Worm (Caenorhabditis elegans) whole organism, L1 larva: Measurements from ENCODE around the gene lsm-1.

Experiments used
- C16A3.4 ChIP-seq: fragments of 150-350 bp; optimal IDR thresholded peaks from 2 replicates; lab custom pipeline; 2014; ENCODE audit warnings: missing biosample characterization, missing genetic modification characterization
- F16B12.6 ChIP-seq: fragments of 150-350 bp; optimal IDR thresholded peaks from 2 replicates; lab custom pipeline; 2014; ENCODE audit warnings: missing biosample characterization, missing genetic modification characterization
- Y116A8C.19 ChIP-seq: sonication (generic microtip); optimal IDR thresholded peaks from 2 replicates; lab custom pipeline; 2016; ENCODE audit warnings: missing compliant biosample characterization, missing genetic modification characterization, borderline replicate concordance
- aha-1 ChIP-seq: fragments of 150-350 bp; optimal IDR thresholded peaks from 2 replicates; lab custom pipeline; 2014; ENCODE audit warnings: missing biosample characterization, missing genetic modification characterization
- alr-1 ChIP-seq: fragments of 200-800 bp; sonication (Bioruptor generic); optimal IDR thresholded peaks from 2 replicates; lab custom pipeline; 2018; ENCODE audit warnings: borderline replicate concordance, mild to moderate bottlenecking, missing genetic modification characterization, missing compliant biosample characterization
- aly-2 ChIP-seq: fragments of 150-350 bp; optimal IDR thresholded peaks from 2 replicates; lab custom pipeline; 2014; ENCODE audit warnings: missing biosample characterization, missing genetic modification characterization
- ceh-63 ChIP-seq: fragments of 200-800 bp; sonication (Bioruptor generic); optimal IDR thresholded peaks from 2 replicates; lab custom pipeline; 2018; ENCODE audit warnings: mild to moderate bottlenecking, missing genetic modification characterization, missing compliant biosample characterization
- ceh-82 ChIP-seq, 3 experiments: fragments of 150-350 bp in 1 of 3; sonication (generic microtip) in 2 of 3; optimal IDR thresholded peaks; 2 replicates each; lab custom pipeline; 2014 to 2017; ENCODE audit warnings: missing biosample characterization in 3 of 3, missing genetic modification characterization in 3 of 3
- ces-1 ChIP-seq: fragments of 150-350 bp; optimal IDR thresholded peaks from 2 replicates; lab custom pipeline; 2014; ENCODE audit warnings: missing biosample characterization, missing genetic modification reagents, missing genetic modification characterization
- dsc-1 ChIP-seq: sonication (generic microtip); optimal IDR thresholded peaks from 2 replicates; lab custom pipeline; 2016; ENCODE audit warnings: mild to moderate bottlenecking, missing genetic modification characterization, missing compliant biosample characterization
- efl-1 ChIP-seq, 4 experiments: fragments of 150-350 bp; optimal IDR thresholded peaks in 3 of 4; peaks in 1 of 4; 1 replicate in 1 of 4; 2 replicates in 3 of 4; lab custom pipeline; 2014; ENCODE audit warnings: missing biosample characterization in 2 of 4, missing genetic modification characterization in 2 of 4, missing genetic modification reagents in 2 of 4
- efl-3 ChIP-seq: fragments of 200-800 bp; sonication (Bioruptor generic); optimal IDR thresholded peaks from 2 replicates; lab custom pipeline; 2018; ENCODE audit warnings: mild to moderate bottlenecking, missing genetic modification characterization, missing compliant biosample characterization
- egl-27 ChIP-seq, 2 experiments: fragments of 150-350 bp in 1 of 2; sonication (generic microtip); optimal IDR thresholded peaks; 3 replicates each; lab custom pipeline; 2017 to 2018; ENCODE audit warnings: missing biosample characterization in 2 of 2, missing genetic modification characterization in 2 of 2, missing genetic modification reagents in 2 of 2
- elt-2 ChIP-seq: sonication (generic microtip); optimal IDR thresholded peaks from 2 replicates; lab custom pipeline; 2016; ENCODE audit warnings: missing genetic modification characterization, mild to moderate bottlenecking, inconsistent platforms, missing compliant biosample characterization, missing genetic modification reagents
- ets-5 ChIP-seq: fragments of 200-800 bp; sonication (Bioruptor generic); IDR thresholded peaks from 2 replicates; pipeline ENCODE4 v1.3.6; 2022; ENCODE audit warnings: missing genetic modification characterization, missing compliant biosample characterization
- fkh-10 ChIP-seq: sonication (generic microtip); optimal IDR thresholded peaks from 2 replicates; lab custom pipeline; 2017; ENCODE audit warnings: missing biosample characterization, missing genetic modification reagents, missing genetic modification characterization
- fkh-8 ChIP-seq: sonication (generic microtip); optimal IDR thresholded peaks from 2 replicates; lab custom pipeline; 2016; ENCODE audit warnings: mild to moderate bottlenecking, missing genetic modification characterization, missing compliant biosample characterization
- fos-1 ChIP-seq: fragments of 150-350 bp; optimal IDR thresholded peaks from 2 replicates; lab custom pipeline; 2014; ENCODE audit warnings: missing biosample characterization, missing genetic modification characterization
- grh-1 ChIP-seq: fragments of 200-800 bp; sonication (Bioruptor generic); IDR thresholded peaks from 2 replicates; pipeline ENCODE4 v1.3.6; 2022; ENCODE audit warnings: missing genetic modification reagents, missing genetic modification characterization, missing compliant biosample characterization
- hlh-4 ChIP-seq: sonication (generic microtip); optimal IDR thresholded peaks from 2 replicates; lab custom pipeline; 2016; ENCODE audit warnings: mild to moderate bottlenecking, missing genetic modification characterization, missing compliant biosample characterization
- hpl-2 ChIP-seq: fragments of 150-350 bp; optimal IDR thresholded peaks from 2 replicates; lab custom pipeline; 2014; ENCODE audit warnings: missing biosample characterization, missing genetic modification reagents, missing genetic modification characterization
- irx-1 ChIP-seq: sonication (generic microtip); optimal IDR thresholded peaks from 2 replicates; lab custom pipeline; 2016; ENCODE audit warnings: missing genetic modification characterization, missing compliant biosample characterization
- jun-1 ChIP-seq: fragments of 150-350 bp; optimal IDR thresholded peaks from 2 replicates; lab custom pipeline; 2014; ENCODE audit warnings: missing biosample characterization, missing genetic modification reagents, missing genetic modification characterization
- lin-13 ChIP-seq: fragments of 150-350 bp; optimal IDR thresholded peaks from 2 replicates; lab custom pipeline; 2014; ENCODE audit warnings: missing biosample characterization, missing genetic modification reagents, missing genetic modification characterization
- lin-14 ChIP-seq: fragments of 200-800 bp; sonication (Bioruptor generic); optimal IDR thresholded peaks from 2 replicates; lab custom pipeline; 2018; ENCODE audit warnings: mild to moderate bottlenecking, missing genetic modification characterization, moderate library complexity, missing compliant biosample characterization
- lin-15B ChIP-seq: fragments of 150-350 bp; sonication (generic microtip); optimal IDR thresholded peaks from 3 replicates; lab custom pipeline; 2014; ENCODE audit warnings: missing biosample characterization, missing genetic modification characterization
- lin-35 ChIP-seq, 2 experiments: fragments of 150-350 bp; optimal IDR thresholded peaks; 2 replicates each; lab custom pipeline; 2014; ENCODE audit warnings: missing biosample characterization in 2 of 2, missing genetic modification characterization in 2 of 2, missing genetic modification reagents in 2 of 2
- lin-39 ChIP-seq: fragments of 150-350 bp; optimal IDR thresholded peaks from 2 replicates; lab custom pipeline; 2014; ENCODE audit warnings: missing biosample characterization, missing genetic modification reagents, missing genetic modification characterization
- mab-9 ChIP-seq: fragments of 200-800 bp; sonication (Bioruptor generic); IDR thresholded peaks from 2 replicates; pipeline ENCODE4 v1.3.6; 2022; ENCODE audit warnings: missing genetic modification reagents, missing genetic modification characterization, missing compliant biosample characterization
- mep-1 ChIP-seq: fragments of 150-350 bp; optimal IDR thresholded peaks from 2 replicates; lab custom pipeline; 2014; ENCODE audit warnings: missing biosample characterization, missing genetic modification characterization
- nhr-12 ChIP-seq: sonication (generic microtip); optimal IDR thresholded peaks from 2 replicates; lab custom pipeline; 2017; ENCODE audit warnings: missing biosample characterization, missing genetic modification characterization
- nhr-19 ChIP-seq: fragments of 200-800 bp; sonication (Bioruptor generic); conservative IDR thresholded peaks from 2 replicates; pipeline ENCODE4 v1.3.6; 2022; ENCODE audit warnings: missing genetic modification characterization, missing compliant biosample characterization
- nhr-20 ChIP-seq: sonication (generic microtip); optimal IDR thresholded peaks from 2 replicates; lab custom pipeline; 2016; ENCODE audit warnings: mild to moderate bottlenecking, missing genetic modification characterization, missing compliant biosample characterization
- nhr-237 ChIP-seq: fragments of 150-350 bp; optimal IDR thresholded peaks from 2 replicates; lab custom pipeline; 2014; ENCODE audit warnings: missing biosample characterization, missing genetic modification characterization
- nhr-47 ChIP-seq: sonication (generic microtip); optimal IDR thresholded peaks from 2 replicates; lab custom pipeline; 2016; ENCODE audit warnings: mild to moderate bottlenecking, missing genetic modification characterization, moderate library complexity, missing compliant biosample characterization
- nhr-71 ChIP-seq: sonication (generic microtip); optimal IDR thresholded peaks from 2 replicates; lab custom pipeline; 2016; ENCODE audit warnings: mild to moderate bottlenecking, missing genetic modification characterization, moderate library complexity, missing compliant biosample characterization
- nhr-77 ChIP-seq: fragments of 150-350 bp; optimal IDR thresholded peaks from 2 replicates; lab custom pipeline; 2014; ENCODE audit warnings: missing biosample characterization, missing genetic modification characterization
- nhr-85 ChIP-seq: sonication (generic microtip); peaks from one replicate; lab custom pipeline; 2016; ENCODE audit warnings: missing genetic modification characterization, inconsistent platforms, missing compliant biosample characterization
- nhr-90 ChIP-seq: sonication (generic microtip); optimal IDR thresholded peaks from 2 replicates; lab custom pipeline; 2016; ENCODE audit warnings: mild to moderate bottlenecking, missing genetic modification characterization, missing compliant biosample characterization; ENCODE audit not compliant: poor library complexity
- pax-3 ChIP-seq: fragments of 200-800 bp; sonication (Bioruptor generic); optimal IDR thresholded peaks from 2 replicates; lab custom pipeline; 2018; ENCODE audit warnings: mild to moderate bottlenecking, missing genetic modification characterization, moderate library complexity, missing compliant biosample characterization
- rnt-1 ChIP-seq: sonication (generic microtip); optimal IDR thresholded peaks from 2 replicates; lab custom pipeline; 2016; ENCODE audit warnings: mild to moderate bottlenecking, missing genetic modification characterization, moderate library complexity, missing compliant biosample characterization
- skn-1 ChIP-seq: fragments of 150-350 bp; optimal IDR thresholded peaks from 2 replicates; lab custom pipeline; 2014; ENCODE audit warnings: missing biosample characterization, missing genetic modification characterization
- snpc-4 ChIP-seq: fragments of 150-350 bp; optimal IDR thresholded peaks from 2 replicates; lab custom pipeline; 2014; ENCODE audit warnings: missing biosample characterization, missing genetic modification characterization
- sup-37 ChIP-seq: fragments of 200-800 bp; sonication (Bioruptor generic); optimal IDR thresholded peaks from 2 replicates; lab custom pipeline; 2018; ENCODE audit warnings: mild to moderate bottlenecking, missing genetic modification characterization, missing compliant biosample characterization
- swsn-7 ChIP-seq: sonication (generic microtip); optimal IDR thresholded peaks from 2 replicates; lab custom pipeline; 2016; ENCODE audit warnings: missing genetic modification characterization, missing compliant biosample characterization
- tbx-2 ChIP-seq: sonication (generic microtip); optimal IDR thresholded peaks from 2 replicates; lab custom pipeline; 2016; ENCODE audit warnings: missing genetic modification characterization, missing compliant biosample characterization
- unc-130 ChIP-seq: fragments of 150-350 bp; optimal IDR thresholded peaks from 2 replicates; lab custom pipeline; 2017; ENCODE audit warnings: missing biosample characterization, missing genetic modification characterization, inconsistent platforms
- unc-30 ChIP-seq: sonication (generic microtip); optimal IDR thresholded peaks from 2 replicates; lab custom pipeline; 2017; ENCODE audit warnings: missing biosample characterization, missing genetic modification characterization
- vab-15 ChIP-seq: sonication (generic microtip); optimal IDR thresholded peaks from 2 replicates; lab custom pipeline; 2017; ENCODE audit warnings: missing genotype, mild to moderate bottlenecking, missing genetic modification characterization, missing compliant biosample characterization
- xbp-1 ChIP-seq: sonication (generic microtip); optimal IDR thresholded peaks from 2 replicates; lab custom pipeline; 2016; ENCODE audit warnings: missing genetic modification characterization, missing compliant biosample characterization
- zip-4 ChIP-seq: fragments of 200-800 bp; sonication (Bioruptor generic); optimal IDR thresholded peaks from 2 replicates; lab custom pipeline; 2018; ENCODE audit warnings: mild to moderate bottlenecking, missing genetic modification characterization, moderate library complexity, missing compliant biosample characterization
- ztf-11 ChIP-seq, 2 experiments: sonication (generic microtip); optimal IDR thresholded peaks; 2 replicates each; lab custom pipeline; 2016 to 2017; ENCODE audit warnings: missing genetic modification characterization in 2 of 2, missing biosample characterization in 1 of 2, missing compliant biosample characterization in 1 of 2

The lsm-1 gene

ce11 chrII:11157660-11158059, 30.9 kb downstream of the lsm-1 start:
- no peak for TF ChIP-seq ces-1 (GFP tag; lab: Kevin White, UChicago)
- no peak for TF ChIP-seq zip-4 (GFP tag; lab: Kevin White, UChicago)
- no peak for TF ChIP-seq hlh-4
- TF ChIP-seq fkh-10: no peak
- TF ChIP-seq elt-2: peak; percentile 53
- TF ChIP-seq jun-1 (tag; lab: Kevin White, UChicago): no peak
- TF ChIP-seq nhr-19 (GFP tag; lab: Robert Waterston, UW): peak; percentile 70
- TF ChIP-seq ceh-82 (tag; optimal IDR thresholded peaks at IDR 0.05; lab: Kevin White, UChicago): peak; percentile 12 to 36 (median 30)
- peak; percentile 59 for TF ChIP-seq snpc-4 (tag; lab: Kevin White, UChicago)
- peak; percentile 21 for TF ChIP-seq fos-1 (tag; lab: Kevin White, UChicago)
- TF ChIP-seq nhr-90 (tag; lab: Kevin White, UChicago): peak; percentile 61
- TF ChIP-seq unc-30 (tag; lab: Kevin White, UChicago): no peak
- TF ChIP-seq C16A3.4 (tag; lab: Kevin White, UChicago): peak; percentile 53
- peak; percentile 63 for TF ChIP-seq swsn-7
- no peak for TF ChIP-seq egl-27 (tag; optimal IDR thresholded peaks at IDR 0.05; lab: Kevin White, UChicago)
- TF ChIP-seq pax-3 (tag; lab: Kevin White, UChicago): no peak
- no peak for TF ChIP-seq skn-1 (tag; lab: Kevin White, UChicago)
- TF ChIP-seq nhr-12 (tag; lab: Kevin White, UChicago): no peak
- TF ChIP-seq nhr-71 (tag; lab: Kevin White, UChicago): peak; percentile 72
- no peak for TF ChIP-seq alr-1
- no peak for TF ChIP-seq ets-5 (GFP tag; lab: Robert Waterston, UW)
- TF ChIP-seq vab-15 (tag; lab: Kevin White, UChicago): no peak
- no peak for TF ChIP-seq lin-39 (tag; lab: Kevin White, UChicago)
- no peak for TF ChIP-seq lin-13 (GFP tag; lab: Kevin White, UChicago)
- peak; percentile 5 for TF ChIP-seq F16B12.6 (tag; lab: Kevin White, UChicago)
- no peak for TF ChIP-seq aha-1 (tag; lab: Kevin White, UChicago)
- TF ChIP-seq irx-1 (tag; lab: Kevin White, UChicago): no peak
- peak; percentile 55 for TF ChIP-seq unc-130 (tag; lab: Kevin White, UChicago)
- peak; percentile 48; the same call in 1 of the 2 replicates for TF ChIP-seq grh-1 (GFP tag; lab: Robert Waterston, UW)
- peak; percentile 57 for TF ChIP-seq tbx-2 (tag; lab: Kevin White, UChicago)
- TF ChIP-seq ztf-11 (tag; optimal IDR thresholded peaks at IDR 0.05; lab: Kevin White, UChicago): no peak
- TF ChIP-seq mab-9 (GFP tag; lab: Robert Waterston, UW): 0 out of 2 replicates have a peak, but pooled peaks have one; percentile 7
- TF ChIP-seq nhr-77: peak; percentile 21
- TF ChIP-seq ceh-63 (GFP tag; lab: Kevin White, UChicago): no peak
- no peak for TF ChIP-seq nhr-237 (tag; lab: Kevin White, UChicago)
- TF ChIP-seq lin-35 (GFP tag; optimal IDR thresholded peaks at IDR 0.05; lab: Kevin White, UChicago): peak; percentile 47 to 69
- TF ChIP-seq nhr-85 (tag; lab: Kevin White, UChicago): peak; percentile 77
- TF ChIP-seq nhr-20 (tag; lab: Kevin White, UChicago): peak; percentile 63
- no peak for TF ChIP-seq efl-3 (GFP tag; lab: Kevin White, UChicago)
- no peak for TF ChIP-seq Y116A8C.19 (tag; lab: Kevin White, UChicago)
- TF ChIP-seq lin-14: peak; percentile 56
- peak; percentile 35 for TF ChIP-seq fkh-8
- TF ChIP-seq aly-2 (tag; lab: Kevin White, UChicago): peak; percentile 47
- TF ChIP-seq sup-37 (GFP tag; lab: Kevin White, UChicago): no peak
- TF ChIP-seq hpl-2 (GFP tag; lab: Kevin White, UChicago): no peak
- peak; percentile 42 for TF ChIP-seq xbp-1
- peak; percentile 51 for TF ChIP-seq dsc-1 (tag; lab: Kevin White, UChicago)
- TF ChIP-seq mep-1 (tag; lab: Kevin White, UChicago): peak; percentile 22
- TF ChIP-seq efl-1 (optimal IDR thresholded peaks at IDR 0.05; lab: Kevin White, UChicago): peak; percentile 42 to 52
- peak; percentile 40 to 95 for TF ChIP-seq efl-1 (GFP tag; optimal IDR thresholded peaks at IDR 0.05 in 1 of 2; lab: Kevin White, UChicago)
- peak; percentile 70 for TF ChIP-seq nhr-47 (tag; lab: Kevin White, UChicago)
- no peak for TF ChIP-seq lin-15B (tag; lab: Kevin White, UChicago)
- peak; percentile 71 for TF ChIP-seq rnt-1 (tag; lab: Kevin White, UChicago)
